Fruit fly (Drosophila melanogaster) whole organism, embryonic: ENCODE measurements around the gene CG14339.

Experiments
- BEAF-32 ChIP-seq: fragments of 200-800 bp; sonication (Bioruptor generic); optimal IDR thresholded peaks from 3 replicates; lab custom pipeline; 2017; ENCODE audit warnings: missing biosample characterization, missing genetic modification characterization, mild to moderate bottlenecking, moderate library complexity, missing genetic modification reagents
- BtbVII ChIP-seq: fragments of 200-800 bp; sonication (Bioruptor generic); optimal IDR thresholded peaks from 3 replicates; lab custom pipeline; 2017; ENCODE audit warnings: missing biosample characterization, mild to moderate bottlenecking, missing genetic modification characterization
- CG1024 ChIP-seq: fragments of 200-800 bp; sonication (Bioruptor generic); IDR thresholded peaks from 2 replicates; pipeline ENCODE4 v1.3.6; 2022; ENCODE audit warnings: missing biosample characterization, missing genetic modification characterization
- CG10979 ChIP-seq: fragments of 200-800 bp; sonication (Bioruptor generic); optimal IDR thresholded peaks from 2 replicates; lab custom pipeline; 2018; ENCODE audit warnings: missing biosample characterization, mild to moderate bottlenecking, missing genetic modification characterization, moderate library complexity
- CG11093 ChIP-seq: fragments of 200-800 bp; sonication (Bioruptor generic); IDR thresholded peaks from 3 replicates; pipeline ENCODE4 v1.3.6; 2022; ENCODE audit warnings: missing biosample characterization, missing genetic modification characterization
- CG11723 ChIP-seq: fragments of 200-800 bp; sonication (Bioruptor generic); optimal IDR thresholded peaks from 2 replicates; lab custom pipeline; 2017; ENCODE audit warnings: missing biosample characterization, mild to moderate bottlenecking, missing genetic modification characterization
- CG12942 ChIP-seq: fragments of 200-800 bp; sonication (Bioruptor generic); optimal IDR thresholded peaks from 3 replicates; lab custom pipeline; 2016; ENCODE audit warnings: missing biosample characterization, missing genetic modification characterization
- CG17328 ChIP-seq: fragments of 200-800 bp; sonication (Bioruptor generic); IDR thresholded peaks from 2 replicates; pipeline ENCODE4 v1.3.6; 2022; ENCODE audit warnings: missing biosample characterization, missing genetic modification characterization
- CG17361 ChIP-seq: fragments of 200-800 bp; sonication (Bioruptor generic); IDR thresholded peaks from 3 replicates; pipeline ENCODE4 v1.3.6; 2022; ENCODE audit warnings: missing biosample characterization, missing genetic modification characterization
- CG1792 ChIP-seq: fragments of 200-800 bp; sonication (Bioruptor generic); optimal IDR thresholded peaks from 2 replicates; lab custom pipeline; 2016; ENCODE audit warnings: missing biosample characterization, missing genetic modification characterization
- CG18619 ChIP-seq: fragments of 200-800 bp; sonication (Bioruptor generic); optimal IDR thresholded peaks from 3 replicates; lab custom pipeline; 2017; ENCODE audit warnings: missing biosample characterization, mild to moderate bottlenecking, missing genetic modification characterization
- CG2129 ChIP-seq: fragments of 200-800 bp; sonication (Bioruptor generic); IDR thresholded peaks from 2 replicates; pipeline ENCODE4 v1.3.6; 2022; ENCODE audit warnings: missing biosample characterization, missing genetic modification characterization; ENCODE audit not compliant: partially characterized antibody
- CG2875 ChIP-seq: fragments of 200-800 bp; sonication (Bioruptor generic); optimal IDR thresholded peaks from 2 replicates; lab custom pipeline; 2017; ENCODE audit warnings: missing biosample characterization, mild to moderate bottlenecking, missing genetic modification characterization, missing genetic modification reagents
- CG2889 ChIP-seq: fragments of 200-800 bp; sonication (Bioruptor generic); IDR thresholded peaks from 3 replicates; pipeline ENCODE4 v1.3.6; 2022; ENCODE audit warnings: missing biosample characterization, missing genetic modification characterization
- CG30020 ChIP-seq: fragments of 200-800 bp; optimal IDR thresholded peaks from 2 replicates; lab custom pipeline; 2019; ENCODE audit warnings: missing biosample characterization, mild to moderate bottlenecking, missing genetic modification characterization, moderate library complexity
- CG3065 ChIP-seq: fragments of 200-800 bp; sonication (Bioruptor generic); optimal IDR thresholded peaks from 2 replicates; lab custom pipeline; 2016; ENCODE audit warnings: missing biosample characterization, missing genetic modification characterization
- CG31224 ChIP-seq: fragments of 200-800 bp; sonication (Bioruptor generic); IDR thresholded peaks from 2 replicates; pipeline ENCODE4 v1.3.6; 2022; ENCODE audit warnings: missing biosample characterization, missing genetic modification characterization
- CG31388 ChIP-seq: fragments of 200-800 bp; sonication (Bioruptor generic); optimal IDR thresholded peaks from 2 replicates; lab custom pipeline; 2016; ENCODE audit warnings: missing biosample characterization, missing genetic modification characterization
- CG4404 ChIP-seq: fragments of 200-800 bp; sonication (Bioruptor generic); IDR thresholded peaks from 2 replicates; pipeline ENCODE4 v1.3.6; 2022; ENCODE audit warnings: missing biosample characterization, missing genetic modification characterization
- Dip3 ChIP-seq: fragments of 200-800 bp; sonication (Bioruptor generic); optimal IDR thresholded peaks from 3 replicates; lab custom pipeline; 2016; ENCODE audit warnings: missing biosample characterization, missing genetic modification characterization
- Doc2 ChIP-seq: fragments of 200-800 bp; sonication (Bioruptor generic); IDR thresholded peaks from 2 replicates; pipeline ENCODE4 v1.3.6; 2022; ENCODE audit warnings: missing biosample characterization, missing genetic modification characterization
- ERR ChIP-seq: fragments of 200-800 bp; sonication (Bioruptor generic); optimal IDR thresholded peaks from 2 replicates; lab custom pipeline; 2016; ENCODE audit warnings: missing biosample characterization, missing genetic modification characterization
- Fer1 ChIP-seq: fragments of 200-800 bp; sonication (Bioruptor generic); optimal IDR thresholded peaks from 2 replicates; lab custom pipeline; 2017; ENCODE audit warnings: missing biosample characterization, mild to moderate bottlenecking, missing genetic modification characterization
- Jarid2 ChIP-seq: fragments of 200-800 bp; sonication (Bioruptor generic); optimal IDR thresholded peaks from 3 replicates; lab custom pipeline; 2017; ENCODE audit warnings: mild to moderate bottlenecking, missing biosample characterization, missing genetic modification reagents, missing genetic modification characterization
- Lim3 ChIP-seq: fragments of 200-800 bp; sonication (Bioruptor generic); IDR thresholded peaks from 2 replicates; pipeline ENCODE4 v1.3.6; 2022; ENCODE audit warnings: missing biosample characterization, missing genetic modification characterization
- MTF-1 ChIP-seq: fragments of 200-800 bp; sonication (Bioruptor generic); optimal IDR thresholded peaks from 2 replicates; lab custom pipeline; 2018; ENCODE audit warnings: missing biosample characterization, mild to moderate bottlenecking, missing genetic modification characterization, borderline replicate concordance
- Opbp ChIP-seq: fragments of 200-800 bp; sonication (Bioruptor generic); IDR thresholded peaks from 3 replicates; pipeline ENCODE4 v1.3.6; 2022; ENCODE audit warnings: missing biosample characterization, missing genetic modification characterization; ENCODE audit not compliant: partially characterized antibody
- Trl ChIP-seq, 3 experiments: fragments of >200 bp in 2 of 3; fragments of 200-800 bp in 1 of 3; sonication (Bioruptor generic) in 1 of 3; optimal IDR thresholded peaks; 2 replicates in 1 of 3; 3 replicates in 2 of 3; lab custom pipeline; 2016 to 2017; ENCODE audit warnings: missing biosample characterization in 1 of 3, missing genetic modification characterization in 1 of 3
- Vsx1 ChIP-seq: fragments of 200-800 bp; sonication (Bioruptor generic); optimal IDR thresholded peaks from 2 replicates; lab custom pipeline; 2017; ENCODE audit warnings: missing biosample characterization, mild to moderate bottlenecking, missing genetic modification characterization, missing genetic modification reagents
- ash1 ChIP-seq: fragments of 200-800 bp; sonication (Bioruptor generic); optimal IDR thresholded peaks from 2 replicates; lab custom pipeline; 2018; ENCODE audit warnings: missing biosample characterization, mild to moderate bottlenecking, missing genetic modification characterization
- az2 ChIP-seq: fragments of 200-800 bp; sonication (Bioruptor generic); optimal IDR thresholded peaks from 3 replicates; lab custom pipeline; 2016; ENCODE audit warnings: missing biosample characterization, missing genetic modification characterization
- cg ChIP-seq: fragments of 200-800 bp; sonication (Bioruptor generic); optimal IDR thresholded peaks from 3 replicates; lab custom pipeline; 2019; ENCODE audit warnings: missing biosample characterization, mild to moderate bottlenecking, missing genetic modification characterization, moderate library complexity
- danr ChIP-seq: fragments of 200-800 bp; sonication (Bioruptor generic); IDR thresholded peaks from 2 replicates; pipeline ENCODE4 v1.3.6; 2022; ENCODE audit warnings: missing biosample characterization, missing genetic modification characterization
- dysf ChIP-seq: fragments of 200-800 bp; sonication (Bioruptor generic); IDR thresholded peaks from 3 replicates; pipeline ENCODE4 v1.3.6; 2022; ENCODE audit warnings: missing biosample characterization, missing genetic modification characterization
- ems ChIP-seq: fragments of 200-800 bp; sonication (Bioruptor generic); optimal IDR thresholded peaks from 3 replicates; lab custom pipeline; 2016; ENCODE audit warnings: missing biosample characterization, missing genetic modification characterization
- gro ChIP-seq: fragments of 200-800 bp; sonication (Bioruptor generic); optimal IDR thresholded peaks from 2 replicates; lab custom pipeline; 2016; ENCODE audit warnings: missing biosample characterization, missing genetic modification characterization
- ham ChIP-seq: fragments of 200-800 bp; sonication (Bioruptor generic); IDR thresholded peaks from 2 replicates; pipeline ENCODE4 v1.3.6; 2022; ENCODE audit warnings: missing biosample characterization, missing genetic modification characterization
- hkb ChIP-seq, 2 experiments: fragments of 200-800 bp in 1 of 2; fragments of >200 bp in 1 of 2; sonication (Bioruptor generic) in 1 of 2; IDR thresholded peaks in 1 of 2; optimal IDR thresholded peaks in 1 of 2; 2 replicates each; pipeline versions ENCODE4 v1.3.6 to Lab custom; 2017 to 2022; ENCODE audit warnings: missing biosample characterization in 1 of 2, missing genetic modification characterization in 1 of 2
- knrl ChIP-seq: fragments of 200-800 bp; sonication (Bioruptor generic); IDR thresholded peaks from 3 replicates; pipeline ENCODE4 v1.3.6; 2022; ENCODE audit warnings: missing biosample characterization, missing genetic modification characterization; ENCODE audit not compliant: partially characterized antibody
- lab ChIP-seq: fragments of 200-800 bp; sonication (Bioruptor generic); optimal IDR thresholded peaks from 3 replicates; lab custom pipeline; 2017; ENCODE audit warnings: missing biosample characterization, missing genetic modification characterization, mild to moderate bottlenecking, moderate library complexity, missing genetic modification reagents
- maf-S ChIP-seq: fragments of 200-800 bp; sonication (Bioruptor generic); optimal IDR thresholded peaks from 2 replicates; lab custom pipeline; 2016; ENCODE audit warnings: missing biosample characterization, missing genetic modification characterization
- mam ChIP-seq: fragments of 200-800 bp; sonication (Bioruptor generic); optimal IDR thresholded peaks from 3 replicates; lab custom pipeline; 2016; ENCODE audit warnings: missing biosample characterization, missing genetic modification characterization
- nau ChIP-seq: fragments of 200-800 bp; sonication (Bioruptor generic); optimal IDR thresholded peaks from 3 replicates; lab custom pipeline; 2017; ENCODE audit warnings: missing biosample characterization, mild to moderate bottlenecking, missing genetic modification characterization, missing genetic modification reagents
- onecut ChIP-seq: fragments of 200-800 bp; sonication (Bioruptor generic); IDR thresholded peaks from 2 replicates; pipeline ENCODE4 v1.3.6; 2022; ENCODE audit warnings: missing biosample characterization, missing genetic modification characterization
- otp ChIP-seq: fragments of 200-800 bp; sonication (Bioruptor generic); IDR thresholded peaks from 3 replicates; pipeline ENCODE4, ENCODE4 v1.3.6; 2022; ENCODE audit warnings: missing biosample characterization, missing genetic modification characterization
- repo ChIP-seq: fragments of 200-800 bp; sonication (Bioruptor generic); optimal IDR thresholded peaks from 2 replicates; lab custom pipeline; 2016; ENCODE audit warnings: missing biosample characterization, missing genetic modification characterization
- run ChIP-seq: fragments of 200-800 bp; sonication (Bioruptor generic); optimal IDR thresholded peaks from 3 replicates; lab custom pipeline; 2018; ENCODE audit warnings: missing biosample characterization, mild to moderate bottlenecking, missing genetic modification characterization
- ssp ChIP-seq: fragments of 200-800 bp; sonication (Bioruptor generic); IDR thresholded peaks from 2 replicates; pipeline ENCODE4 v1.3.6; 2022; ENCODE audit warnings: missing biosample characterization, missing genetic modification characterization
- tio ChIP-seq: fragments of 200-800 bp; sonication (Bioruptor generic); optimal IDR thresholded peaks from 2 replicates; lab custom pipeline; 2017; ENCODE audit warnings: missing biosample characterization, missing genetic modification characterization, inconsistent platforms
- vnd ChIP-seq: fragments of 200-800 bp; sonication (Bioruptor generic); IDR thresholded peaks from 3 replicates; pipeline ENCODE4 v1.3.6; 2022; ENCODE audit warnings: missing biosample characterization, missing genetic modification characterization; ENCODE audit not compliant: partially characterized antibody

The CG14339 gene

DNA sequence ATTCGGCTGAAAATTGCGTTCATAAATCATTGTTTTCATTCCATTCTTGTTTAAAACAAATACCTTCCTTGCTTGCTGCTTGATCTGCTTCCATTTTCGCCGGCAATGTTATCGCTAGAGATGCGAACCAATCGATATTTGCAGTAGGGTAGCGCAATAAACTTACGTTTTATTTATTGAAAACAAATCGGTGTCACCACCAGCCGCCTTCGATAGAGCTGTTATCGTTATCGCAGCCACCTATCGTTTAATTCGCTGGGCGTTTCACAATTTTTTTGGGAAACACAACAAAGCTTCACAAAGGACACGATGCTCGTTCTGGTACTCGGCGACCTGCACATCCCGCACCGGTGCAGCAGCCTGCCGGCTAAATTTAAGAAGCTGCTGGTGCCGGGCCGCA lies 42.2 kb downstream of the CG14339 start, which contains the start of the genes Tfb4 and Vps29 (continued):
- TF ChIP-seq CG31224 (GFP tag; lab: Robert Waterston, UW), result peak; percentile 36; the same call in 1 of the 2 replicates
- TF ChIP-seq CG11723 (GFP tag; lab: Kevin White, UChicago), result no peak
- no peak for TF ChIP-seq nau (GFP tag; lab: Kevin White, UChicago)
- peak; percentile 67 for TF ChIP-seq ems
- TF ChIP-seq dysf, result peak; percentile 15; the same call in 1 of the 3 replicates
- no peak for TF ChIP-seq CG11093 (GFP tag; lab: Robert Waterston, UW)
- TF ChIP-seq vnd (GFP tag; lab: Robert Waterston, UW), result peak; percentile 93
- no peak for TF ChIP-seq MTF-1
- TF ChIP-seq mam (GFP tag; lab: Kevin White, UChicago), result peak; percentile 73
- TF ChIP-seq ERR (GFP tag; lab: Kevin White, UChicago), result peak; percentile 9
- TF ChIP-seq Fer1 (GFP tag; lab: Kevin White, UChicago), result peak; percentile 46
- peak; percentile 12 for TF ChIP-seq CG12942 (GFP tag; lab: Kevin White, UChicago)
- no peak for TF ChIP-seq Vsx1 (GFP tag; lab: Kevin White, UChicago)
- no peak for TF ChIP-seq lab (GFP tag; lab: Kevin White, UChicago)
- TF ChIP-seq CG10979, result peak; percentile 35
- no peak for TF ChIP-seq danr
- TF ChIP-seq CG17361 (GFP tag; lab: Robert Waterston, UW), result no peak
- TF ChIP-seq Opbp (GFP tag; lab: Robert Waterston, UW), result peak; percentile 94
- TF ChIP-seq run (tag; lab: Kevin White, UChicago), result no peak
- no peak for TF ChIP-seq CG2889 (GFP tag; lab: Robert Waterston, UW)
- peak; percentile 18 for TF ChIP-seq gro (GFP tag; lab: Kevin White, UChicago)
- 0 out of 2 replicates have a peak, but pooled peaks have one; percentile 32 for TF ChIP-seq CG1024 (GFP tag; lab: Robert Waterston, UW)
- no peak for TF ChIP-seq CG2875 (GFP tag; lab: Kevin White, UChicago)
- TF ChIP-seq hkb (optimal IDR thresholded peaks at IDR 0.05; lab: Kevin White, UChicago), result no peak
- TF ChIP-seq hkb (GFP tag; IDR thresholded peaks at IDR 0.05; lab: Robert Waterston, UW), result peak; percentile 61
- TF ChIP-seq tio (GFP tag; lab: Kevin White, UChicago), result no peak
- no peak for TF ChIP-seq onecut (GFP tag; lab: Robert Waterston, UW)
- TF ChIP-seq CG30020, result no peak
- no peak for TF ChIP-seq CG4404
- TF ChIP-seq BtbVII (GFP tag; lab: Kevin White, UChicago), result no peak
- TF ChIP-seq ham, result no peak
- peak; percentile 70 for TF ChIP-seq CG2129 (GFP tag; lab: Robert Waterston, UW)
- peak; percentile 33; the same call in 1 of the 2 replicates for TF ChIP-seq CG17328 (GFP tag; lab: Robert Waterston, UW)
- peak; percentile 18 for TF ChIP-seq CG3065 (GFP tag; lab: Kevin White, UChicago)
- TF ChIP-seq otp, result no peak
- no peak for TF ChIP-seq ash1 (GFP tag; lab: Kevin White, UChicago)
- TF ChIP-seq maf-S (GFP tag; lab: Kevin White, UChicago), result peak; percentile 31
- no peak for TF ChIP-seq cg (GFP tag; lab: Kevin White, UChicago)
- TF ChIP-seq ssp (GFP tag; lab: Robert Waterston, UW), result no peak
- TF ChIP-seq Jarid2 (GFP tag; lab: Kevin White, UChicago), result no peak
- peak; percentile 26 for TF ChIP-seq az2 (GFP tag; lab: Kevin White, UChicago)
- TF ChIP-seq CG1792 (GFP tag; lab: Kevin White, UChicago), result no peak
- no peak for TF ChIP-seq Lim3 (GFP tag; lab: Robert Waterston, UW)
- TF ChIP-seq repo (GFP tag; lab: Kevin White, UChicago), result peak; percentile 1
- no peak for TF ChIP-seq Dip3 (GFP tag; lab: Kevin White, UChicago)
- no peak for TF ChIP-seq CG18619 (GFP tag; lab: Kevin White, UChicago)
- no peak for TF ChIP-seq Doc2 (GFP tag; lab: Robert Waterston, UW)
- TF ChIP-seq Trl (optimal IDR thresholded peaks at IDR 0.05; lab: Kevin White, UChicago), result no peak
- TF ChIP-seq Trl (GFP tag; optimal IDR thresholded peaks at IDR 0.05; lab: Kevin White, UChicago), result peak; percentile 58
- peak; percentile 71; the same call in 2 of the 3 replicates for TF ChIP-seq knrl
- peak; percentile 66 for TF ChIP-seq BEAF-32 (GFP tag; lab: Kevin White, UChicago)
- no peak for TF ChIP-seq CG31388 (GFP tag; lab: Kevin White, UChicago)
